Fruit fly (Drosophila melanogaster) whole organism, embryonic: Measurements from ENCODE around the gene CG43322.

ENCODE experiments used
- BEAF-32 ChIP-seq: fragments of 200-800 bp; sonication (Bioruptor generic); optimal IDR thresholded peaks from 3 replicates; lab custom pipeline; 2017; ENCODE audit warnings: missing biosample characterization, missing genetic modification characterization, mild to moderate bottlenecking, moderate library complexity, missing genetic modification reagents
- CG10267 ChIP-seq: fragments of 200-800 bp; sonication (Bioruptor generic); optimal IDR thresholded peaks from 2 replicates; lab custom pipeline; 2018; ENCODE audit warnings: missing biosample characterization, mild to moderate bottlenecking, missing genetic modification characterization, moderate library complexity
- CG10654 ChIP-seq: fragments of 200-800 bp; sonication (Bioruptor generic); optimal IDR thresholded peaks from 2 replicates; lab custom pipeline; 2016; ENCODE audit warnings: missing biosample characterization, missing genetic modification characterization
- CG11456 ChIP-seq: fragments of 200-800 bp; sonication (Bioruptor generic); IDR thresholded peaks from 3 replicates; pipeline ENCODE4 v1.3.6; 2022; ENCODE audit warnings: missing biosample characterization, missing genetic modification characterization
- CG11504 ChIP-seq: fragments of 200-800 bp; sonication (Bioruptor generic); optimal IDR thresholded peaks from 3 replicates; lab custom pipeline; 2019; ENCODE audit warnings: missing biosample characterization, mild to moderate bottlenecking, missing genetic modification characterization, moderate library complexity
- CG1233 ChIP-seq: fragments of 200-800 bp; sonication (Bioruptor generic); optimal IDR thresholded peaks from 4 replicates; lab custom pipeline; 2018; ENCODE audit warnings: missing biosample characterization, mild to moderate bottlenecking, missing genetic modification characterization
- CG12391 ChIP-seq: fragments of 200-800 bp; sonication (Bioruptor generic); optimal IDR thresholded peaks from 3 replicates; lab custom pipeline; 2018; ENCODE audit warnings: missing biosample characterization, mild to moderate bottlenecking, missing genetic modification characterization, moderate library complexity
- CG12942 ChIP-seq: fragments of 200-800 bp; sonication (Bioruptor generic); optimal IDR thresholded peaks from 3 replicates; lab custom pipeline; 2016; ENCODE audit warnings: missing biosample characterization, missing genetic modification characterization
- CG15514 ChIP-seq: fragments of 200-800 bp; sonication (Bioruptor generic); optimal IDR thresholded peaks from 3 replicates; lab custom pipeline; 2017; ENCODE audit warnings: missing biosample characterization, missing genetic modification characterization, mild to moderate bottlenecking, moderate library complexity, missing genetic modification reagents
- CG1603 ChIP-seq: fragments of 200-800 bp; sonication (Bioruptor generic); optimal IDR thresholded peaks from 2 replicates; lab custom pipeline; 2019; ENCODE audit warnings: missing biosample characterization, mild to moderate bottlenecking, missing genetic modification characterization, moderate library complexity
- CG18764 ChIP-seq: fragments of 200-800 bp; sonication (Bioruptor generic); optimal IDR thresholded peaks from 3 replicates; lab custom pipeline; 2016; ENCODE audit warnings: missing biosample characterization, missing genetic modification characterization
- CG2116 ChIP-seq: fragments of 200-800 bp; sonication (Bioruptor generic); optimal IDR thresholded peaks from 3 replicates; lab custom pipeline; 2018; ENCODE audit warnings: missing biosample characterization, mild to moderate bottlenecking, missing genetic modification characterization
- CG2889 ChIP-seq: fragments of 200-800 bp; sonication (Bioruptor generic); IDR thresholded peaks from 3 replicates; pipeline ENCODE4 v1.3.6; 2022; ENCODE audit warnings: missing biosample characterization, missing genetic modification characterization
- CG32767 ChIP-seq: fragments of 200-800 bp; sonication (Bioruptor generic); IDR thresholded peaks from 2 replicates; pipeline ENCODE4 v1.3.6; 2022; ENCODE audit warnings: missing biosample characterization, missing genetic modification characterization
- CG34224 ChIP-seq: fragments of 200-800 bp; sonication (Bioruptor generic); IDR thresholded peaks from 3 replicates; pipeline ENCODE4 v1.3.6; 2022; ENCODE audit warnings: missing biosample characterization, missing genetic modification characterization; ENCODE audit not compliant: partially characterized antibody
- CG4617 ChIP-seq: fragments of 200-800 bp; sonication (Bioruptor generic); optimal IDR thresholded peaks from 3 replicates; lab custom pipeline; 2016; ENCODE audit warnings: missing biosample characterization, missing genetic modification characterization, borderline replicate concordance
- CG6791 ChIP-seq: fragments of 200-800 bp; sonication (Bioruptor generic); IDR thresholded peaks from 3 replicates; pipeline ENCODE4 v1.3.6; 2022; ENCODE audit warnings: missing biosample characterization, missing genetic modification characterization; ENCODE audit not compliant: partially characterized antibody
- CG7928 ChIP-seq: fragments of 200-800 bp; sonication (Bioruptor generic); optimal IDR thresholded peaks from 2 replicates; lab custom pipeline; 2017; ENCODE audit warnings: missing biosample characterization, mild to moderate bottlenecking, missing genetic modification characterization
- CG8290 ChIP-seq, 3 experiments: fragments of 200-800 bp; sonication (Bioruptor generic); optimal IDR thresholded peaks; 2 replicates each; lab custom pipeline; 2016 to 2019; ENCODE audit warnings: missing biosample characterization in 3 of 3, missing genetic modification characterization in 3 of 3, mild to moderate bottlenecking in 2 of 3, moderate library complexity in 1 of 3
- CHES-1-like ChIP-seq: fragments of 200-800 bp; sonication (Bioruptor generic); optimal IDR thresholded peaks from 2 replicates; lab custom pipeline; 2016; ENCODE audit warnings: missing biosample characterization, missing genetic modification characterization
- Camta ChIP-seq: fragments of 200-800 bp; sonication (Bioruptor generic); optimal IDR thresholded peaks from 2 replicates; lab custom pipeline; 2016; ENCODE audit warnings: missing biosample characterization, missing genetic modification characterization
- CrebB ChIP-seq: fragments of 200-800 bp; sonication (Bioruptor generic); optimal IDR thresholded peaks from 3 replicates; lab custom pipeline; 2018; ENCODE audit warnings: missing biosample characterization, mild to moderate bottlenecking, missing genetic modification characterization
- HLH3B ChIP-seq: fragments of 200-800 bp; sonication (Bioruptor generic); IDR thresholded peaks from 2 replicates; pipeline ENCODE4 v1.3.6; 2022; ENCODE audit warnings: missing biosample characterization, missing genetic modification characterization
- Mad ChIP-seq: fragments of 200-800 bp; sonication (Bioruptor generic); optimal IDR thresholded peaks from 2 replicates; lab custom pipeline; 2016; ENCODE audit warnings: missing biosample characterization, missing genetic modification characterization
- NC2β ChIP-seq: fragments of 200-800 bp; sonication (Bioruptor generic); optimal IDR thresholded peaks from 2 replicates; lab custom pipeline; 2016; ENCODE audit warnings: missing biosample characterization, missing genetic modification characterization
- Rfx ChIP-seq: fragments of 200-800 bp; sonication (Bioruptor generic); IDR thresholded peaks from 2 replicates; pipeline ENCODE4 v1.3.6; 2022; ENCODE audit warnings: missing biosample characterization, missing genetic modification characterization
- Six4 ChIP-seq: fragments of 200-800 bp; sonication (Bioruptor generic); optimal IDR thresholded peaks from 2 replicates; lab custom pipeline; 2016; ENCODE audit warnings: missing biosample characterization, missing genetic modification characterization
- Sry-δ ChIP-seq: fragments of 200-800 bp; sonication (Bioruptor generic); optimal IDR thresholded peaks from 2 replicates; lab custom pipeline; 2016; ENCODE audit warnings: missing biosample characterization, missing genetic modification characterization
- YL-1 ChIP-seq: fragments of 200-800 bp; sonication (Bioruptor generic); optimal IDR thresholded peaks from 3 replicates; lab custom pipeline; 2017; ENCODE audit warnings: missing biosample characterization, mild to moderate bottlenecking, missing genetic modification characterization
- btn ChIP-seq: fragments of 200-800 bp; sonication (Bioruptor generic); optimal IDR thresholded peaks from 2 replicates; lab custom pipeline; 2016; ENCODE audit warnings: missing biosample characterization, missing genetic modification characterization
- chif ChIP-seq, 2 experiments: fragments of 200-800 bp; sonication (Bioruptor generic); optimal IDR thresholded peaks; 3 replicates each; lab custom pipeline; 2016; ENCODE audit warnings: missing biosample characterization in 2 of 2, missing genetic modification characterization in 2 of 2
- croc ChIP-seq: fragments of 200-800 bp; sonication (Bioruptor generic); conservative IDR thresholded peaks from 3 replicates; pipeline ENCODE4 v1.3.6; 2022; ENCODE audit warnings: missing biosample characterization, missing genetic modification characterization
- dpn ChIP-seq, 2 experiments: fragments of 200-800 bp; sonication (Bioruptor generic); optimal IDR thresholded peaks; 3 replicates each; lab custom pipeline; 2016; ENCODE audit warnings: missing biosample characterization in 2 of 2, missing genetic modification characterization in 2 of 2
- hbn ChIP-seq: fragments of 200-800 bp; sonication (Bioruptor generic); IDR thresholded peaks from 2 replicates; pipeline ENCODE4 v1.3.6; 2022; ENCODE audit warnings: missing biosample characterization, missing genetic modification characterization; ENCODE audit not compliant: partially characterized antibody
- insv ChIP-seq, 2 experiments: fragments of 200-800 bp; sonication (Bioruptor generic); optimal IDR thresholded peaks; 3 replicates each; lab custom pipeline; 2016 to 2018; ENCODE audit warnings: missing biosample characterization in 2 of 2, missing genetic modification characterization in 2 of 2
- ken ChIP-seq: fragments of 200-800 bp; sonication (Bioruptor generic); IDR thresholded peaks from 3 replicates; pipeline ENCODE4 v1.3.6; 2022; ENCODE audit warnings: missing biosample characterization, missing genetic modification characterization
- klu ChIP-seq: fragments of 200-800 bp; sonication (Bioruptor generic); IDR thresholded peaks from 2 replicates; pipeline ENCODE4 v1.3.6; 2022; ENCODE audit warnings: missing biosample characterization, missing genetic modification characterization
- lov ChIP-seq, 2 experiments: fragments of 200-800 bp in 1 of 2; fragments of >200 bp in 1 of 2; sonication (Bioruptor generic) in 1 of 2; IDR thresholded peaks in 1 of 2; optimal IDR thresholded peaks in 1 of 2; 2 replicates in 1 of 2; 3 replicates in 1 of 2; pipeline versions ENCODE4 v1.3.6 to Lab custom; 2017 to 2022; ENCODE audit warnings: missing biosample characterization in 1 of 2, missing genetic modification characterization in 1 of 2
- maf-S ChIP-seq: fragments of 200-800 bp; sonication (Bioruptor generic); optimal IDR thresholded peaks from 2 replicates; lab custom pipeline; 2016; ENCODE audit warnings: missing biosample characterization, missing genetic modification characterization
- mam ChIP-seq: fragments of 200-800 bp; sonication (Bioruptor generic); optimal IDR thresholded peaks from 3 replicates; lab custom pipeline; 2016; ENCODE audit warnings: missing biosample characterization, missing genetic modification characterization
- nerfin-1 ChIP-seq: fragments of 200-800 bp; sonication (Bioruptor generic); optimal IDR thresholded peaks from 3 replicates; lab custom pipeline; 2019; ENCODE audit warnings: missing biosample characterization, mild to moderate bottlenecking, missing genetic modification characterization, moderate library complexity
- onecut ChIP-seq: fragments of 200-800 bp; sonication (Bioruptor generic); IDR thresholded peaks from 2 replicates; pipeline ENCODE4 v1.3.6; 2022; ENCODE audit warnings: missing biosample characterization, missing genetic modification characterization
- pzg ChIP-seq: fragments of 200-800 bp; sonication (Bioruptor generic); optimal IDR thresholded peaks from 3 replicates; lab custom pipeline; 2018; ENCODE audit warnings: missing biosample characterization, mild to moderate bottlenecking, missing genetic modification characterization, moderate library complexity
- sob ChIP-seq: fragments of 200-800 bp; sonication (Bioruptor generic); IDR thresholded peaks from 2 replicates; pipeline ENCODE4 v1.3.6; 2022; ENCODE audit warnings: missing biosample characterization, missing genetic modification characterization
- sug ChIP-seq: fragments of 200-800 bp; optimal IDR thresholded peaks from 2 replicates; lab custom pipeline; 2019; ENCODE audit warnings: missing biosample characterization, mild to moderate bottlenecking, missing genetic modification characterization, moderate library complexity
- tna ChIP-seq: fragments of 200-800 bp; sonication (Bioruptor generic); IDR thresholded peaks from 2 replicates; pipeline ENCODE4 v1.3.6; 2022; ENCODE audit warnings: missing biosample characterization, missing genetic modification characterization; ENCODE audit not compliant: partially characterized antibody
- tup ChIP-seq: fragments of 200-800 bp; sonication (Bioruptor generic); optimal IDR thresholded peaks from 2 replicates; lab custom pipeline; 2016; ENCODE audit warnings: missing biosample characterization, mild to moderate bottlenecking, missing genetic modification characterization, moderate library complexity

Gene CG43322

DNA sequence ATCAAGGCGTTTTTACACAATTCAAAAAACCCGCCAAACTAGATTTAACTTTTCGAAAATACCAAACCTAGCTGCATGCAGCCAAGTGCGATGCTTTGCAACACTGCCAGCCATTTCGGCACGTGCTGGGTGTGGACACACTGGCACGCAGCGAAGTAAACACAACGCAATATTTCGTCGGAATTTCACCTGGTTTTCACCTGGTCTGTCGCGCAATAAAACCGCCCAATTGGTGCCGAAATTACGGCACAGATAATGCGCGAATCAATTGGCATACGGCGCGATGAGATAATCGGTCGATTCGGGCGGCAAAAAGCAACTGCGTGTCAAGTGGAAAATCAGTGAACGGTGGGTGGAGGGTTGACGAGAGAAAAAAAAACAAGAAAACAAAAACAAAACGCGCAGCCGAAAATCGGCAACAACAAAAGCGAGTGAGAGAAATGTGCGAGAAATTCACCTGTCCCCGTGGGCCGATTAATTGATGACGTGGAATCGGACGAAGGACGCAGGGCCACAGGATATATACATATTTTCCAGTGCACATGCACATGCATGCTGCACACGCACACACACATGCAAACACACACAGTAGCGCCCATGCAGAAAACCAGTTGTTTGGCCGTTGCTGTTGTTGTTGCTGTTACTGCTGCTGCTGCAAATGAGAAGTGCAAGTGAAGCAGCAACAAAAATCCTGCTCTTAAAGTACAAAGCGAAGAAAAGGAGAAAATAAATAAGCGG, 43.2 kb downstream of the CG43322 start, which contains the start of gene Mnn1 (continued):
- TF ChIP-seq HLH3B (GFP tag; lab: Robert Waterston, UW) (0 out of 2 replicates have a peak, but pooled peaks have one; percentile 11), Six4 (GFP tag; lab: Kevin White, UChicago) (peak; percentile 1), CG12942 (GFP tag; lab: Kevin White, UChicago) (peak; percentile 41), CG11504 (tag; lab: Kevin White, UChicago) (peak; percentile 91), btn (GFP tag; lab: Kevin White, UChicago) (peak; percentile 6), mam (GFP tag; lab: Kevin White, UChicago) (peak; percentile 53), sug (tag; lab: Kevin White, UChicago) (peak; percentile 79), ken (GFP tag; lab: Robert Waterston, UW) (peak; percentile 64; the same call in 2 of the 3 replicates), CG6791 (GFP tag; lab: Robert Waterston, UW) (peak; percentile 53; the same call in 2 of the 3 replicates), insv (GFP tag; optimal IDR thresholded peaks at IDR 0.05; lab: Kevin White, UChicago) (peak in 1 of 2 experiments; percentile 60), CG2116 (GFP tag; lab: Kevin White, UChicago) (peak; percentile 70), croc (GFP tag; lab: Robert Waterston, UW) (no peak), CG12391 (tag; lab: Kevin White, UChicago) (peak; percentile 21), lov (optimal IDR thresholded peaks at IDR 0.05; lab: Kevin White, UChicago) (no peak), lov (GFP tag; IDR thresholded peaks at IDR 0.05; lab: Robert Waterston, UW) (0 out of 3 replicates have a peak, but pooled peaks have one; percentile 31), Rfx (peak; percentile 72), YL-1 (GFP tag; lab: Kevin White, UChicago) (peak; percentile 99), CG1233 (GFP tag; lab: Kevin White, UChicago) (peak; percentile 39), Sry-δ (GFP tag; lab: Kevin White, UChicago) (peak; percentile 54), CG34224 (GFP tag; lab: Robert Waterston, UW) (0 out of 3 replicates have a peak, but pooled peaks have one; percentile 26), CG7928 (no peak), CG18764 (GFP tag; lab: Kevin White, UChicago) (peak; percentile 34), CG2889 (no peak), klu (GFP tag; lab: Robert Waterston, UW) (peak; percentile 25; the same call in 1 of the 2 replicates), dpn (GFP tag; optimal IDR thresholded peaks at IDR 0.05; lab: Kevin White, UChicago) (peak; percentile 55 to 66), CrebB (tag; lab: Kevin White, UChicago) (peak; percentile 30), CG10267 (tag; lab: Kevin White, UChicago) (peak; percentile 98), maf-S (GFP tag; lab: Kevin White, UChicago) (peak; percentile 14), CG32767 (no peak), Camta (GFP tag; lab: Kevin White, UChicago) (peak; percentile 4), tna (peak; percentile 26; the same call in 1 of the 2 replicates), CG15514 (peak; percentile 82), CG11456 (GFP tag; lab: Robert Waterston, UW) (0 out of 3 replicates have a peak, but pooled peaks have one; percentile 41), CG1603 (tag; lab: Kevin White, UChicago) (peak; percentile 89), CHES-1-like (GFP tag; lab: Kevin White, UChicago) (peak; percentile 87), nerfin-1 (peak; percentile 97), sob (GFP tag; lab: Robert Waterston, UW) (peak; percentile 30), BEAF-32 (peak; percentile 46), chif (GFP tag; optimal IDR thresholded peaks at IDR 0.05; lab: Kevin White, UChicago) (peak; percentile 17 to 34), tup (GFP tag; lab: Kevin White, UChicago) (no peak), CG10654 (no peak), Mad (GFP tag; lab: Kevin White, UChicago) (peak; percentile 4), pzg (peak; percentile 98), hbn (no peak), CG8290 (GFP tag; optimal IDR thresholded peaks at IDR 0.05; lab: Kevin White, UChicago) (no peak), CG8290 (tag; optimal IDR thresholded peaks at IDR 0.05; lab: Kevin White, UChicago) (no peak), NC2β (GFP tag; lab: Kevin White, UChicago) (peak; percentile 30), CG4617 (GFP tag; lab: Kevin White, UChicago) (peak; percentile 73), onecut (no peak)
